Fruit fly (Drosophila melanogaster) whole organism, embryonic: ENCODE results near the gene Dhps.
"Not testable (repeated sequence)": the region's sequence is repeated elsewhere in the genome, so short reads cannot be mapped to it uniquely, and the experiment has no call there.

ENCODE experiments used
- Adf1 ChIP-seq: fragments of 200-800 bp; sonication (Bioruptor generic); IDR thresholded peaks from 2 replicates; pipeline ENCODE4 v1.3.6; 2022; ENCODE audit warnings: missing biosample characterization, missing genetic modification characterization
- Blimp-1 ChIP-seq: fragments of 200-800 bp; sonication (Bioruptor generic); optimal IDR thresholded peaks from 3 replicates; lab custom pipeline; 2018; ENCODE audit warnings: missing biosample characterization, missing genetic modification characterization, mild to moderate bottlenecking, moderate library complexity, missing genetic modification reagents
- CG11456 ChIP-seq: fragments of 200-800 bp; sonication (Bioruptor generic); IDR thresholded peaks from 3 replicates; pipeline ENCODE4 v1.3.6; 2022; ENCODE audit warnings: missing biosample characterization, missing genetic modification characterization
- CG12942 ChIP-seq: fragments of 200-800 bp; sonication (Bioruptor generic); optimal IDR thresholded peaks from 3 replicates; lab custom pipeline; 2016; ENCODE audit warnings: missing biosample characterization, missing genetic modification characterization
- CG14710 ChIP-seq: fragments of 200-800 bp; sonication (Bioruptor generic); optimal IDR thresholded peaks from 3 replicates; lab custom pipeline; 2019; ENCODE audit warnings: missing biosample characterization, mild to moderate bottlenecking, missing genetic modification characterization, moderate library complexity
- CG17361 ChIP-seq: fragments of 200-800 bp; sonication (Bioruptor generic); IDR thresholded peaks from 3 replicates; pipeline ENCODE4 v1.3.6; 2022; ENCODE audit warnings: missing biosample characterization, missing genetic modification characterization
- CG17612 ChIP-seq: fragments of 200-800 bp; sonication (Bioruptor generic); IDR thresholded peaks from 2 replicates; pipeline ENCODE4 v1.3.6; 2022; ENCODE audit warnings: missing biosample characterization, missing genetic modification characterization
- CG3163 ChIP-seq: fragments of 200-800 bp; sonication (Bioruptor generic); optimal IDR thresholded peaks from 3 replicates; lab custom pipeline; 2016; ENCODE audit warnings: missing biosample characterization, missing genetic modification characterization
- CG34376 ChIP-seq: fragments of 200-800 bp; sonication (Bioruptor generic); optimal IDR thresholded peaks from 2 replicates; lab custom pipeline; 2018; ENCODE audit warnings: missing biosample characterization, mild to moderate bottlenecking, missing genetic modification characterization
- CrebB ChIP-seq: fragments of 200-800 bp; sonication (Bioruptor generic); optimal IDR thresholded peaks from 3 replicates; lab custom pipeline; 2018; ENCODE audit warnings: missing biosample characterization, mild to moderate bottlenecking, missing genetic modification characterization
- Deaf1 ChIP-seq: fragments of 200-800 bp; optimal IDR thresholded peaks from 3 replicates; lab custom pipeline; 2019; ENCODE audit warnings: missing biosample characterization, mild to moderate bottlenecking, missing genetic modification characterization, moderate library complexity
- Dref ChIP-seq: fragments of 200-800 bp; sonication (Bioruptor generic); IDR thresholded peaks from 2 replicates; pipeline ENCODE4 v1.3.6; 2022; ENCODE audit warnings: missing biosample characterization, missing genetic modification characterization
- HLH4C ChIP-seq: fragments of 200-800 bp; sonication (Bioruptor generic); IDR thresholded peaks from 3 replicates; pipeline ENCODE4 v1.3.6; 2022; ENCODE audit warnings: missing biosample characterization, missing genetic modification characterization; ENCODE audit not compliant: partially characterized antibody
- HLHmδ ChIP-seq: fragments of 200-800 bp; sonication (Bioruptor generic); optimal IDR thresholded peaks from 2 replicates; lab custom pipeline; 2018; ENCODE audit warnings: missing biosample characterization, mild to moderate bottlenecking, missing genetic modification characterization, moderate library complexity
- Hey ChIP-seq: fragments of 200-800 bp; sonication (Bioruptor generic); optimal IDR thresholded peaks from 3 replicates; lab custom pipeline; 2018; ENCODE audit warnings: missing biosample characterization, mild to moderate bottlenecking, missing genetic modification characterization
- HmgD ChIP-seq: fragments of 200-800 bp; sonication (Bioruptor generic); optimal IDR thresholded peaks from 3 replicates; lab custom pipeline; 2016; ENCODE audit warnings: missing biosample characterization, missing genetic modification characterization
- Lhr ChIP-seq: fragments of 200-800 bp; sonication (Bioruptor generic); optimal IDR thresholded peaks from 3 replicates; lab custom pipeline; 2017; ENCODE audit warnings: mild to moderate bottlenecking, missing biosample characterization, missing genetic modification reagents, missing genetic modification characterization
- MBD-R2 ChIP-seq: fragments of 200-800 bp; sonication (Bioruptor generic); IDR thresholded peaks from 2 replicates; pipeline ENCODE4 v1.3.6; 2022; ENCODE audit warnings: missing biosample characterization, missing genetic modification characterization
- Rfx ChIP-seq: fragments of 200-800 bp; sonication (Bioruptor generic); IDR thresholded peaks from 2 replicates; pipeline ENCODE4 v1.3.6; 2022; ENCODE audit warnings: missing biosample characterization, missing genetic modification characterization
- abd-A ChIP-seq: fragments of 200-800 bp; sonication (Bioruptor generic); optimal IDR thresholded peaks from 3 replicates; lab custom pipeline; 2019; ENCODE audit warnings: missing biosample characterization, mild to moderate bottlenecking, missing genetic modification characterization, moderate library complexity
- chinmo ChIP-seq: fragments of 200-800 bp; sonication (Bioruptor generic); IDR thresholded peaks from 4 replicates; pipeline ENCODE4 v1.3.6; 2022; ENCODE audit warnings: missing biosample characterization, missing genetic modification characterization; ENCODE audit not compliant: partially characterized antibody
- chn ChIP-seq: fragments of 200-800 bp; sonication (Bioruptor generic); optimal IDR thresholded peaks from 2 replicates; lab custom pipeline; 2016; ENCODE audit warnings: missing biosample characterization, missing genetic modification characterization
- dm ChIP-seq: fragments of 200-800 bp; sonication (Bioruptor generic); optimal IDR thresholded peaks from 3 replicates; lab custom pipeline; 2016; ENCODE audit warnings: missing biosample characterization, missing genetic modification characterization
- ewg ChIP-seq: fragments of 200-800 bp; sonication (Bioruptor generic); optimal IDR thresholded peaks from 3 replicates; lab custom pipeline; 2017; ENCODE audit warnings: mild to moderate bottlenecking, missing biosample characterization, missing genetic modification reagents, missing genetic modification characterization
- ken ChIP-seq: fragments of 200-800 bp; sonication (Bioruptor generic); IDR thresholded peaks from 3 replicates; pipeline ENCODE4 v1.3.6; 2022; ENCODE audit warnings: missing biosample characterization, missing genetic modification characterization
- kni ChIP-seq: fragments of 200-800 bp; sonication (Bioruptor generic); optimal IDR thresholded peaks from 3 replicates; lab custom pipeline; 2017; ENCODE audit warnings: mild to moderate bottlenecking, missing biosample characterization, missing genetic modification reagents, missing genetic modification characterization
- knrl ChIP-seq: fragments of 200-800 bp; sonication (Bioruptor generic); IDR thresholded peaks from 3 replicates; pipeline ENCODE4 v1.3.6; 2022; ENCODE audit warnings: missing biosample characterization, missing genetic modification characterization; ENCODE audit not compliant: partially characterized antibody
- lab ChIP-seq: fragments of 200-800 bp; sonication (Bioruptor generic); optimal IDR thresholded peaks from 3 replicates; lab custom pipeline; 2017; ENCODE audit warnings: missing biosample characterization, missing genetic modification characterization, mild to moderate bottlenecking, moderate library complexity, missing genetic modification reagents
- nerfin-1 ChIP-seq: fragments of 200-800 bp; sonication (Bioruptor generic); optimal IDR thresholded peaks from 3 replicates; lab custom pipeline; 2019; ENCODE audit warnings: missing biosample characterization, mild to moderate bottlenecking, missing genetic modification characterization, moderate library complexity
- odd ChIP-seq: fragments of 200-800 bp; sonication (Bioruptor generic); optimal IDR thresholded peaks from 2 replicates; lab custom pipeline; 2017; ENCODE audit warnings: missing biosample characterization, mild to moderate bottlenecking, missing genetic modification characterization
- org-1 ChIP-seq: fragments of 200-800 bp; sonication (Bioruptor generic); optimal IDR thresholded peaks from 2 replicates; lab custom pipeline; 2017; ENCODE audit warnings: missing biosample characterization, missing genetic modification characterization
- pum ChIP-seq: fragments of 200-800 bp; sonication (Bioruptor generic); optimal IDR thresholded peaks from 2 replicates; lab custom pipeline; 2016; ENCODE audit warnings: missing biosample characterization, missing genetic modification characterization
- scrt ChIP-seq: fragments of 200-800 bp; sonication (Bioruptor generic); optimal IDR thresholded peaks from 2 replicates; lab custom pipeline; 2018; ENCODE audit warnings: missing biosample characterization, mild to moderate bottlenecking, missing genetic modification characterization, moderate library complexity
- slbo ChIP-seq: fragments of 200-800 bp; sonication (Bioruptor generic); IDR thresholded peaks from 2 replicates; pipeline ENCODE4 v1.3.6; 2022; ENCODE audit warnings: missing biosample characterization, missing genetic modification characterization
- sr ChIP-seq: fragments of 200-800 bp; sonication (Bioruptor generic); IDR thresholded peaks from 3 replicates; pipeline ENCODE4 v1.3.6; 2022; ENCODE audit warnings: missing biosample characterization, missing genetic modification characterization
- ssp ChIP-seq: fragments of 200-800 bp; sonication (Bioruptor generic); IDR thresholded peaks from 2 replicates; pipeline ENCODE4 v1.3.6; 2022; ENCODE audit warnings: missing biosample characterization, missing genetic modification characterization
- stwl ChIP-seq: fragments of 200-800 bp; sonication (Bioruptor generic); optimal IDR thresholded peaks from 3 replicates; lab custom pipeline; 2018; ENCODE audit warnings: missing biosample characterization, mild to moderate bottlenecking, missing genetic modification characterization, moderate library complexity
- toy ChIP-seq: fragments of 200-800 bp; sonication (Bioruptor generic); IDR thresholded peaks from 2 replicates; pipeline ENCODE4 v1.3.6; 2022; ENCODE audit warnings: missing biosample characterization, missing genetic modification characterization
- vnd ChIP-seq: fragments of 200-800 bp; sonication (Bioruptor generic); IDR thresholded peaks from 3 replicates; pipeline ENCODE4 v1.3.6; 2022; ENCODE audit warnings: missing biosample characterization, missing genetic modification characterization; ENCODE audit not compliant: partially characterized antibody
- vvl ChIP-seq: fragments of 200-800 bp; sonication (Bioruptor generic); IDR thresholded peaks from 2 replicates; pipeline ENCODE4 v1.3.6; 2022; ENCODE audit warnings: missing biosample characterization, missing genetic modification characterization
- zfh1 ChIP-seq: fragments of 200-800 bp; sonication (Bioruptor generic); IDR thresholded peaks from 3 replicates; pipeline ENCODE4 v1.3.6; 2022; ENCODE audit warnings: missing biosample characterization, missing genetic modification characterization

The Dhps gene

DNA sequence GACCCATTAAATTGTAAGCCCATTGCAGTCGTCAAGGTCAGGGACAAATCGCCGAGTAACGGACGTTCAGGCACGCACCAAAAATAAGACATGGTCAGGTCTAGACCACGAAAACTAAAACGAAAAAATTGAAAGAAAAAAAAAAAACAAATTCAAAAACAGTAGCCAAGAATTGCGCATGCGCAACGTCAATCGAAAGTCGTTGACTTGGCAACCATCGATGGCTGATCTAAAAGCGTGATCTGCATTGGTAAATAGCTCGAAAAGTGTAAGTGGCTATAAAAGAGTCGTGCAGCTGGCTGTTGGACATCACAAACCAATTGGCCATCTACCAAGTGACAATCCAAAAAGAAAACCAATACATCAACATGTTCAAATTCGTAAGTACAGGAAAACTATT, 23.8 kb downstream of the Dhps start, which contains the start of gene CG13678:
Gene CG13678, plus strand, starts transcription at position 307 of the 400 bp plus-strand sequence.
- no peak for TF ChIP-seq ssp (GFP tag; lab: Robert Waterston, UW)
- TF ChIP-seq CG3163, result no peak
- TF ChIP-seq vnd (GFP tag; lab: Robert Waterston, UW), result no peak
- no peak for TF ChIP-seq Hey
- TF ChIP-seq vvl, result 0 out of 2 replicates have a peak, but pooled peaks have one; percentile 44
- no peak for TF ChIP-seq HLHmδ (GFP tag; lab: Kevin White, UChicago)
- TF ChIP-seq Lhr (GFP tag; lab: Kevin White, UChicago), result no peak
- TF ChIP-seq Blimp-1 (GFP tag; lab: Kevin White, UChicago), result peak; percentile 87
- peak; percentile 79 for TF ChIP-seq kni (GFP tag; lab: Kevin White, UChicago)

DNA sequence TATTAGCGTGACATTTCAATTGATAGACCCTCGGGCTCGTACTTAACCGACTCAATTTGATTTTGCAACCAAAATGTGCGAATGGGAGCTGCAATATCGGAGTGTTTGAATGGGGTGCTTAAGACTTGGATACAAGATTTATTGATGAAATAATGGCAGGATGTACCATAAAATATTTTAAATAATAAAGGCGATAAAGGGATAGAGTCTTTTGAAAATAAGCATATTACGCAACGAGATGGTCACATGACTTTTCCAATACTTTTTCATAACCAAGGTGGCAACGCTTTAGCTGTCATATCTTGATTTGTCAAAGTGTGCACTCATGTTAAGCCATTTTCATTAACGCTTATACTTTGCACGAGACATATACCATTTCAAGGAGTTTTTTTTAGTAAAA, 30.9 kb downstream of the Dhps start, which contains the start of gene eIF4E3:
Gene eIF4E3, plus strand, starts transcription at position 301 of the 400 bp plus-strand sequence.
- TF ChIP-seq CG17612 (GFP tag; lab: Robert Waterston, UW), result no peak
- peak; percentile 63 for TF ChIP-seq stwl (tag; lab: Kevin White, UChicago)
- no peak for TF ChIP-seq CG17361
- TF ChIP-seq sr (GFP tag; lab: Robert Waterston, UW), result no peak

dm6 chr3L:8238347-8238746, 40.3 kb downstream of the Dhps start, which contains the start of gene Dscam4:
TSS of gene Dscam4 (plus strand) at chr3L:8238647.
- not testable (repeated sequence) for TF ChIP-seq abd-A (tag; lab: Kevin White, UChicago); MBD-R2 (GFP tag; lab: Robert Waterston, UW); pum (GFP tag; lab: Kevin White, UChicago)

DNA sequence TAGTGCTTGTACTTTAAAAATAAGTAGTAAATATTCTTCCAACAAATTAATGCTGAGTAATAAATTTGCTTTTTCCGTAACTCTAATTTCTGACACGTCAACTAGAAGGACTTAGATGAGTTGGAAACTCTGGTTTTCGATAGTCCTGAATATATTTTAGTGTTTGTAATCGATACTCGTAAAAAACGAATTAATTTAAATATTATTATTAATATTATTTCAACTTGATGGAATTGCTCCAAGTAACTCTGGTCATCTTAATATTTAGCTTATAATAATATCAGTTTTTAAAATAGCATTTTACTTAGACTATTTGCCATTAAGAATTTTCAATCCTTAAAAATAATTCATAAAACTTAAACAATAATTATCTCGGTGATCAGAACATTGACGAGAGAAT, 42.5 kb downstream of the Dhps start, which contains the start of gene CG7213:
Gene CG7213, minus strand, starts transcription at position 101 of the 400 bp plus-strand sequence.
- TF ChIP-seq dm, result no peak
- TF ChIP-seq lab (GFP tag; lab: Kevin White, UChicago), result no peak
- TF ChIP-seq zfh1 (GFP tag; lab: Robert Waterston, UW), result no peak
- no peak for TF ChIP-seq CG12942 (GFP tag; lab: Kevin White, UChicago)
- no peak for TF ChIP-seq CG34376
- no peak for TF ChIP-seq kni (GFP tag; lab: Kevin White, UChicago)
- no peak for TF ChIP-seq CrebB (tag; lab: Kevin White, UChicago)
- TF ChIP-seq chn (GFP tag; lab: Kevin White, UChicago), result no peak
- TF ChIP-seq HmgD, result no peak
- TF ChIP-seq toy (GFP tag; lab: Robert Waterston, UW), result no peak
- TF ChIP-seq Lhr (GFP tag; lab: Kevin White, UChicago), result no peak

DNA sequence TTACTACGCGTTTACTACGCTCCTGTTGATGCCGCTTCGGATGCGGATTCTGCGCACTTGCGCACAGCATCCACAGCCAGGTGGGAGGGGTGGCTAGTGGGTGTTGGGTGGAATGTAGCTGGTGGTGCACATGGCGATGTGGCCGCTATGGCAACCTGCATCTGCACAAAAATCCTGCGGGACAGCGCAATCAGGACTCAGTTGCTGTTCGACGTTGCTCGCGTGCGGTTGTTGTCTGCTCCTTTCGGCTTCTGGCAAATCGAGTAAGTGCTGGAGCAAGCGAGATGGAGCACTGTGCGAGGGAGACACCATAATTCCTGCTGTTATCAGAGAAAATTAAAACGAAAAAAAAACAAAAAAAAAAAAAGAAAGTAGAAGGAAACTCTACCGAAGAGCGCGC, 42.9 kb downstream of the Dhps start:
- TF ChIP-seq CG11456 (GFP tag; lab: Robert Waterston, UW) (0 out of 3 replicates have a peak, but pooled peaks have one; percentile 52), slbo (0 out of 2 replicates have a peak, but pooled peaks have one; percentile 9), ewg (GFP tag; lab: Kevin White, UChicago) (peak; percentile 82), ken (GFP tag; lab: Robert Waterston, UW) (0 out of 3 replicates have a peak, but pooled peaks have one; percentile 15), Deaf1 (peak; percentile 24), org-1 (GFP tag; lab: Kevin White, UChicago) (no peak), knrl (GFP tag; lab: Robert Waterston, UW) (no peak), abd-A (tag; lab: Kevin White, UChicago) (peak; percentile 23), Dref (GFP tag; lab: Robert Waterston, UW) (0 out of 2 replicates have a peak, but pooled peaks have one; percentile 31), odd (GFP tag; lab: Kevin White, UChicago) (no peak), lab (GFP tag; lab: Kevin White, UChicago) (peak; percentile 1), chinmo (0 out of 4 replicates have a peak, but pooled peaks have one; percentile 37), scrt (peak; percentile 6), Adf1 (peak; percentile 17; the same call in 1 of the 2 replicates), Rfx (peak; percentile 45; the same call in 1 of the 2 replicates), HLH4C (GFP tag; lab: Robert Waterston, UW) (0 out of 3 replicates have a peak, but pooled peaks have one; percentile 18), nerfin-1 (tag; lab: Kevin White, UChicago) (peak; percentile 18), CG14710 (tag; lab: Kevin White, UChicago) (no peak)
